Worm (Caenorhabditis elegans): ENCODE data around the gene R03H10.4.

ce11 chrII:4146039-4146438 lies 22.3 kb downstream of the R03H10.4 start, which contains the start of gene F56D3.1:
- no peak for TF ChIP-seq sptf-1 (tag; optimal IDR thresholded peaks at IDR 0.05)
- TF ChIP-seq unc-62 (GFP tag; optimal IDR thresholded peaks at IDR 0.05): no peak
- TF ChIP-seq nhr-237 (tag; optimal IDR thresholded peaks at IDR 0.05): no peak
- no peak for TF ChIP-seq nhr-28 (tag; optimal IDR thresholded peaks at IDR 0.05)
- no peak for TF ChIP-seq mep-1 (tag; optimal IDR thresholded peaks at IDR 0.05)
- TF ChIP-seq elt-1 (tag; optimal IDR thresholded peaks at IDR 0.05; ENCODE audit: borderline replicate concordance, insufficient read depth): no peak
- no peak for TF ChIP-seq nhr-2 (tag; optimal IDR thresholded peaks at IDR 0.05)
- no peak for TF ChIP-seq lin-13 (tag; optimal IDR thresholded peaks at IDR 0.05)
- TF ChIP-seq unc-39 (tag; optimal IDR thresholded peaks at IDR 0.05): no peak
- no peak for TF ChIP-seq blmp-1 (tag; optimal IDR thresholded peaks at IDR 0.05)
- no peak for TF ChIP-seq mls-2 (tag; optimal IDR thresholded peaks at IDR 0.05)
- no peak for TF ChIP-seq ham-2 (GFP tag; optimal IDR thresholded peaks at IDR 0.05)
- no peak for TF ChIP-seq snpc-4 (tag; optimal IDR thresholded peaks at IDR 0.05)
- TF ChIP-seq ztf-11 (tag; optimal IDR thresholded peaks at IDR 0.05): no peak
